Worm (Caenorhabditis elegans): ENCODE measurements around the gene C33H5.16.

The C33H5.16 gene

ce11 chrIV:7790151-7790691 lies 12.9 kb downstream of the C33H5.16 start:
- no peak for TF ChIP-seq ztf-11 (tag; optimal IDR thresholded peaks at IDR 0.05)
- no peak for TF ChIP-seq unc-39 (tag; optimal IDR thresholded peaks at IDR 0.05)
- TF ChIP-seq elt-3 (tag; optimal IDR thresholded peaks at IDR 0.05): no peak
- TF ChIP-seq nhr-28 (tag; optimal IDR thresholded peaks at IDR 0.05): no peak
- no peak for TF ChIP-seq nhr-76 (tag; optimal IDR thresholded peaks at IDR 0.05)
- TF ChIP-seq mep-1 (tag; optimal IDR thresholded peaks at IDR 0.05): no peak
- TF ChIP-seq nhr-237 (tag; optimal IDR thresholded peaks at IDR 0.05): no peak
- no peak for TF ChIP-seq ces-1 (GFP tag; optimal IDR thresholded peaks at IDR 0.05)
- TF ChIP-seq ham-2 (GFP tag; optimal IDR thresholded peaks at IDR 0.05): no peak
- no peak for TF ChIP-seq flh-1 (GFP tag; optimal IDR thresholded peaks at IDR 0.05)
- no peak for TF ChIP-seq unc-62 (GFP tag; optimal IDR thresholded peaks at IDR 0.05)
- TF ChIP-seq ceh-43 (GFP tag; optimal IDR thresholded peaks at IDR 0.05): no peak
- TF ChIP-seq nhr-2 (tag; optimal IDR thresholded peaks at IDR 0.05): no peak
- TF ChIP-seq lsy-2 (tag; optimal IDR thresholded peaks at IDR 0.05): no peak
- TF ChIP-seq sem-2 (GFP tag; optimal IDR thresholded peaks at IDR 0.05): no peak
- TF ChIP-seq bed-3 (GFP tag; optimal IDR thresholded peaks at IDR 0.05): no peak
- TF ChIP-seq hlh-1 (tag; optimal IDR thresholded peaks at IDR 0.05): no peak
- no peak for TF ChIP-seq sptf-1 (tag; optimal IDR thresholded peaks at IDR 0.05)

- TF ChIP-seq nhr-2 (tag; optimal IDR thresholded peaks at IDR 0.05): no peak
- no peak for TF ChIP-seq nhr-76 (tag; optimal IDR thresholded peaks at IDR 0.05)
- no peak for TF ChIP-seq ham-2 (GFP tag; optimal IDR thresholded peaks at IDR 0.05)
- no peak for TF ChIP-seq nhr-28 (tag; optimal IDR thresholded peaks at IDR 0.05)
- no peak for TF ChIP-seq nhr-237 (tag; optimal IDR thresholded peaks at IDR 0.05)
- no peak for TF ChIP-seq unc-39 (tag; optimal IDR thresholded peaks at IDR 0.05)
- no peak for TF ChIP-seq mls-2 (tag; optimal IDR thresholded peaks at IDR 0.05)
- TF ChIP-seq mab-5 (tag; optimal IDR thresholded peaks at IDR 0.05): no peak
- no peak for TF ChIP-seq ces-1 (GFP tag; optimal IDR thresholded peaks at IDR 0.05)
- TF ChIP-seq unc-120 (tag; optimal IDR thresholded peaks at IDR 0.05; ENCODE audit: poor library complexity, severe bottlenecking): no peak
- TF ChIP-seq sem-2 (GFP tag; optimal IDR thresholded peaks at IDR 0.05): peak; percentile 17
- peak; percentile 7 for TF ChIP-seq hlh-1 (tag; optimal IDR thresholded peaks at IDR 0.05)
- no peak for TF ChIP-seq lin-13 (tag; optimal IDR thresholded peaks at IDR 0.05)
- TF ChIP-seq tbx-8 (GFP tag; optimal IDR thresholded peaks at IDR 0.05): no peak
- TF ChIP-seq snpc-4 (tag; optimal IDR thresholded peaks at IDR 0.05): no peak
- peak; percentile 25 for TF ChIP-seq lsy-2 (tag; optimal IDR thresholded peaks at IDR 0.05)
- no peak for TF ChIP-seq ztf-11 (tag; optimal IDR thresholded peaks at IDR 0.05)
- TF ChIP-seq cnd-1 (tag; optimal IDR thresholded peaks at IDR 0.05): no peak
- no peak for TF ChIP-seq sptf-1 (tag; optimal IDR thresholded peaks at IDR 0.05)
- no peak for TF ChIP-seq M03D4.4 (tag; optimal IDR thresholded peaks at IDR 0.05)
- TF ChIP-seq drap-1 (GFP tag; optimal IDR thresholded peaks at IDR 0.05): no peak
- no peak for TF ChIP-seq ceh-43 (GFP tag; optimal IDR thresholded peaks at IDR 0.05)
- TF ChIP-seq blmp-1 (tag; optimal IDR thresholded peaks at IDR 0.05): no peak
- TF ChIP-seq flh-1 (GFP tag; optimal IDR thresholded peaks at IDR 0.05): no peak
Observed at ce11 chrIV:7789521-7789949, 13.6 kb downstream of the C33H5.16 start, which contains the start of gene imp-3. Gene imp-3 (minus strand): TSS chrIV:7789613.

DNA sequence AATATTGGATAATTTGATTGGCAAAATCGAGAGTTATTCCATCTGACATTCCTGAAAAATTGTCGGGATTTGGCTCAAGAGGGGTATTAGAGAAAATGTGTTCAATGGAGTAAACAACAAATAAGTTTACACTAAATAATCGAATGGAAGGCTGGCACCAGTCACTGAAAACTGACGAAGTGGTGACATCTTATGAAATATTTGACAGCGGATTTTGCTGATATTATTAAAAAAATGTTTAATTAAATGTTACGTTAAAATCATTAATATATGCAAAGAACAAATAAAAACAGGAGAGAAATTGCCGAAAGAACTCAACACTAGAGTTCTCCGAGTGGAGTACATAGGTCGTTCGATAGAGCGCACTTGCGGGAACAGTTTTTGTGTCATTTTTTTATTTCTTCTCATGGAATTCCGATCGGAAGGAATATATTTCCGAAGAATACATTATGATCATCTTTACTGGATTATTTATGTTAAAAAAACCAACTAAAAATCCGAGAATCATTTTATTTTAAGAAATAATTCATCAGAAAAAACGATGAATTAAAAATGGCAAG lies 17.6 kb downstream of the C33H5.16 start, which contains the start of gene tag-322:
tag-322 (minus strand) TSS at position 51 of the 560 bp plus-strand sequence.
- TF ChIP-seq pha-4 (tag; optimal IDR thresholded peaks at IDR 0.05) (no peak), mls-2 (tag; optimal IDR thresholded peaks at IDR 0.05) (peak; percentile 17), lsy-2 (tag; optimal IDR thresholded peaks at IDR 0.05) (peak; percentile 41), unc-62 (GFP tag; optimal IDR thresholded peaks at IDR 0.05) (no peak), ceh-39 (tag; optimal IDR thresholded peaks at IDR 0.05) (no peak), sptf-1 (tag; optimal IDR thresholded peaks at IDR 0.05) (no peak), unc-39 (tag; optimal IDR thresholded peaks at IDR 0.05) (no peak), nhr-237 (tag; optimal IDR thresholded peaks at IDR 0.05) (no peak), ceh-83 (GFP tag; optimal IDR thresholded peaks at IDR 0.05) (no peak), mep-1 (tag; optimal IDR thresholded peaks at IDR 0.05) (peak; percentile 64), lin-13 (tag; optimal IDR thresholded peaks at IDR 0.05) (no peak), ces-1 (GFP tag; optimal IDR thresholded peaks at IDR 0.05) (peak; percentile 15)

- TF ChIP-seq lsy-2 (tag; optimal IDR thresholded peaks at IDR 0.05) (no peak), drap-1 (GFP tag; optimal IDR thresholded peaks at IDR 0.05) (no peak), lin-32 (GFP tag; optimal IDR thresholded peaks at IDR 0.05) (no peak), tbx-8 (GFP tag; optimal IDR thresholded peaks at IDR 0.05) (no peak), mab-5 (tag; optimal IDR thresholded peaks at IDR 0.05) (no peak), nhr-76 (tag; optimal IDR thresholded peaks at IDR 0.05) (no peak), ham-2 (GFP tag; optimal IDR thresholded peaks at IDR 0.05) (no peak), ces-1 (GFP tag; optimal IDR thresholded peaks at IDR 0.05) (no peak), ceh-39 (tag; optimal IDR thresholded peaks at IDR 0.05) (no peak), elt-3 (tag; optimal IDR thresholded peaks at IDR 0.05) (no peak), nhr-28 (tag; optimal IDR thresholded peaks at IDR 0.05) (no peak), mls-2 (tag; optimal IDR thresholded peaks at IDR 0.05) (no peak)
Observed at ce11 chrIV:7783801-7784411, 19.2 kb downstream of the C33H5.16 start, which contains the start of gene tag-321. Gene tag-321 (minus strand): TSS chrIV:7783851.
